Worm (Caenorhabditis elegans) whole organism, L4/young adult: Measurements from ENCODE around the gene nhr-234.

Experiments
- W03F9.2 ChIP-seq: fragments of 150-350 bp; optimal IDR thresholded peaks from 2 replicates; lab custom pipeline; 2014; ENCODE audit warnings: missing biosample characterization, missing genetic modification characterization
- dao-5 ChIP-seq: sonication (generic microtip); optimal IDR thresholded peaks from 2 replicates; lab custom pipeline; 2016; ENCODE audit warnings: missing genotype, missing genetic modification characterization, moderate library complexity, missing compliant biosample characterization
- him-1 ChIP-seq: sonication (generic microtip); optimal IDR thresholded peaks from 2 replicates; lab custom pipeline; 2016; ENCODE audit warnings: missing genotype, missing genetic modification reagents, missing genetic modification characterization, missing compliant biosample characterization

Gene nhr-234

ce11 chrII:12659676-12660371 is 23.3 kb downstream of the nhr-234 start:
- TF ChIP-seq dao-5 (tag; lab: Kevin White, UChicago), result no peak
- TF ChIP-seq him-1 (tag; lab: Kevin White, UChicago), result no peak
- peak; percentile 18 for TF ChIP-seq W03F9.2 (tag; lab: Kevin White, UChicago)

ce11 chrII:12661930-12662329 is 25.5 kb downstream of the nhr-234 start:
- TF ChIP-seq him-1 (tag; lab: Kevin White, UChicago) (no peak), W03F9.2 (tag; lab: Kevin White, UChicago) (no peak)

ce11 chrII:12665019-12665418 is 28.5 kb downstream of the nhr-234 start:
- TF ChIP-seq him-1 (tag; lab: Kevin White, UChicago), result no peak
- no peak for TF ChIP-seq W03F9.2 (tag; lab: Kevin White, UChicago)
- TF ChIP-seq dao-5 (tag; lab: Kevin White, UChicago), result no peak

- TF ChIP-seq dao-5 (tag; lab: Kevin White, UChicago) (no peak), him-1 (tag; lab: Kevin White, UChicago) (no peak), W03F9.2 (tag; lab: Kevin White, UChicago) (no peak)
These were observed 29.6 kb downstream of the nhr-234 start for ce11 chrII:12666042-12666441.

- TF ChIP-seq him-1 (tag; lab: Kevin White, UChicago), result no peak
- TF ChIP-seq dao-5 (tag; lab: Kevin White, UChicago), result no peak
- no peak for TF ChIP-seq W03F9.2 (tag; lab: Kevin White, UChicago)
These were observed 31.7 kb downstream of the nhr-234 start for ce11 chrII:12668148-12668547.

ce11 chrII:12668874-12669273 is 32.4 kb downstream of the nhr-234 start:
- no peak for TF ChIP-seq dao-5 (tag; lab: Kevin White, UChicago)
- no peak for TF ChIP-seq W03F9.2 (tag; lab: Kevin White, UChicago)
- TF ChIP-seq him-1 (tag; lab: Kevin White, UChicago), result no peak

ce11 chrII:12669342-12669741 is 32.9 kb downstream of the nhr-234 start:
- TF ChIP-seq W03F9.2 (tag; lab: Kevin White, UChicago) (no peak), him-1 (tag; lab: Kevin White, UChicago) (no peak), dao-5 (tag; lab: Kevin White, UChicago) (no peak)

- TF ChIP-seq dao-5 (tag; lab: Kevin White, UChicago), result no peak
- TF ChIP-seq him-1 (tag; lab: Kevin White, UChicago), result no peak
- no peak for TF ChIP-seq W03F9.2 (tag; lab: Kevin White, UChicago)
These were observed 33.4 kb downstream of the nhr-234 start for ce11 chrII:12669882-12670281.

ce11 chrII:12670877-12671864 is 34.7 kb downstream of the nhr-234 start:
- TF ChIP-seq W03F9.2 (tag; lab: Kevin White, UChicago) (no peak), him-1 (tag; lab: Kevin White, UChicago) (no peak), dao-5 (tag; lab: Kevin White, UChicago) (no peak)

ce11 chrII:12671892-12672291 is 35.4 kb downstream of the nhr-234 start:
- TF ChIP-seq W03F9.2 (tag; lab: Kevin White, UChicago) (no peak), dao-5 (tag; lab: Kevin White, UChicago) (no peak), him-1 (tag; lab: Kevin White, UChicago) (no peak)

- TF ChIP-seq W03F9.2 (tag; lab: Kevin White, UChicago) (no peak), dao-5 (tag; lab: Kevin White, UChicago) (no peak), him-1 (tag; lab: Kevin White, UChicago) (no peak)
These were observed 36.0 kb downstream of the nhr-234 start for ce11 chrII:12672512-12672911.

ce11 chrII:12673311-12673710 is 36.8 kb downstream of the nhr-234 start:
- no peak for TF ChIP-seq him-1 (tag; lab: Kevin White, UChicago)
- no peak for TF ChIP-seq W03F9.2 (tag; lab: Kevin White, UChicago)
- no peak for TF ChIP-seq dao-5 (tag; lab: Kevin White, UChicago)

ce11 chrII:12677710-12677974 is 41.2 kb downstream of the nhr-234 start, which contains the start of gene Y38E10A.22:
TSS of gene Y38E10A.22 (minus strand) at chrII:12677810.
- TF ChIP-seq W03F9.2 (tag; lab: Kevin White, UChicago) (no peak), dao-5 (tag; lab: Kevin White, UChicago) (no peak), him-1 (tag; lab: Kevin White, UChicago) (no peak)
